Worm (Caenorhabditis elegans) whole organism, L2 larva: ENCODE data around the gene fndc-1.

Source experiments
- blmp-1 ChIP-seq: sonication (generic microtip); optimal IDR thresholded peaks from 2 replicates; lab custom pipeline; 2017; ENCODE audit warnings: missing genetic modification characterization, mild to moderate bottlenecking, missing compliant biosample characterization, antibody characterized with exemption, moderate library complexity; ENCODE audit not compliant: insufficient read depth
- ceh-82 ChIP-seq: fragments of 150-350 bp; optimal IDR thresholded peaks from 2 replicates; lab custom pipeline; 2014; ENCODE audit warnings: missing biosample characterization, missing genetic modification characterization
- elt-3 ChIP-seq: sonication (generic microtip); optimal IDR thresholded peaks from 2 replicates; lab custom pipeline; 2017; ENCODE audit warnings: missing biosample characterization, missing genetic modification characterization
- lin-13 ChIP-seq: fragments of 150-350 bp; optimal IDR thresholded peaks from 2 replicates; lab custom pipeline; 2014; ENCODE audit warnings: missing biosample characterization, missing genetic modification reagents, missing genetic modification characterization
- lsy-2 ChIP-seq, 2 experiments: fragments of 150-350 bp in 1 of 2; sonication (generic microtip) in 1 of 2; optimal IDR thresholded peaks; 2 replicates each; lab custom pipeline; 2014 to 2017; ENCODE audit warnings: missing biosample characterization in 2 of 2, missing genetic modification characterization in 2 of 2
- nhr-11 ChIP-seq: fragments of 150-350 bp; optimal IDR thresholded peaks from 2 replicates; lab custom pipeline; 2014; ENCODE audit warnings: missing biosample characterization, missing genetic modification characterization
- nhr-12 ChIP-seq: fragments of 150-350 bp; optimal IDR thresholded peaks from 2 replicates; lab custom pipeline; 2014; ENCODE audit warnings: missing biosample characterization, missing genetic modification characterization
- nhr-237 ChIP-seq: fragments of 150-350 bp; optimal IDR thresholded peaks from 2 replicates; lab custom pipeline; 2014; ENCODE audit warnings: missing biosample characterization, missing genetic modification characterization
- nhr-25 ChIP-seq: fragments of 150-350 bp; sonication (generic microtip); optimal IDR thresholded peaks from 3 replicates; lab custom pipeline; 2014; ENCODE audit warnings: missing biosample characterization, missing genetic modification characterization
- unc-62 ChIP-seq: fragments of 150-350 bp; optimal IDR thresholded peaks from 2 replicates; lab custom pipeline; 2014; ENCODE audit warnings: missing biosample characterization, missing genetic modification reagents, missing genetic modification characterization
- ztf-11 ChIP-seq: sonication (generic microtip); optimal IDR thresholded peaks from 2 replicates; lab custom pipeline; 2017; ENCODE audit warnings: missing biosample characterization, missing genetic modification characterization
- ztf-4 ChIP-seq: fragments of 150-350 bp; optimal IDR thresholded peaks from 2 replicates; lab custom pipeline; 2014; ENCODE audit warnings: missing biosample characterization, missing genetic modification characterization

DNA sequence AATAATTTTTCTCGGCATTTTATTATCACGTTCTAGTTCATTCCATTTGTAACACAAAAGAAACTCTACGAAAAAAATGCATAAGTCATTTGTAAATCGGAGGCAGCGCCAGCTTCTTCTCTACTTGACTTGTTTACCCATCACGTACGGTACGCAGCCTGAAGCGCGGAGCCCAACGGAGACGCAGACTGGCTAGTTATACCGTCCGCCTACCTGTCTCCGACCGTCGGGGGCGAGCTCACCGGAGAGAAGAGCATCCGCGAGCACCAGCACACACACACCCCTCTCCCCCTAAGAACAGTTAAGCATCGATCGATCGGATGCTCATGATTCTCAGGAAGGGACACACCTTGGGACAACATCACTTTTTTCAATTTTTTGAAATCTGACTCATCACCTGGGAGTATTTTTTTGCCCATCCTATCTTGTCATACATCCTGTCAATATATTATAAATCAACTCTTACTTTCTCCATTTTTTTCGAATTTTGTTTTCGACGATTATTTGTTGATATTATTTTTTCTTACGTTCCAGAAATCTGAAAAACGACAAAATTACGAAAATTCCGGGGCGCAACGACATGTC, 15.3 kb downstream of the fndc-1 start, which contains the start of gene plpr-1:
- TF ChIP-seq ztf-4 (tag; lab: Kevin White, UChicago) (no peak), lsy-2 (tag; optimal IDR thresholded peaks at IDR 0.05; lab: Kevin White, UChicago) (no peak), nhr-12 (tag; lab: Kevin White, UChicago) (no peak), nhr-25 (no peak), elt-3 (no peak), unc-62 (GFP tag; lab: Kevin White, UChicago) (no peak), nhr-237 (tag; lab: Kevin White, UChicago) (no peak), blmp-1 (tag; lab: Kevin White, UChicago) (no peak), ztf-11 (tag; lab: Kevin White, UChicago) (no peak), lin-13 (no peak), nhr-11 (tag; lab: Kevin White, UChicago) (no peak), ceh-82 (tag; lab: Kevin White, UChicago) (no peak)
